Fruit fly (Drosophila melanogaster): ENCODE results near the gene Osi7.

DNA sequence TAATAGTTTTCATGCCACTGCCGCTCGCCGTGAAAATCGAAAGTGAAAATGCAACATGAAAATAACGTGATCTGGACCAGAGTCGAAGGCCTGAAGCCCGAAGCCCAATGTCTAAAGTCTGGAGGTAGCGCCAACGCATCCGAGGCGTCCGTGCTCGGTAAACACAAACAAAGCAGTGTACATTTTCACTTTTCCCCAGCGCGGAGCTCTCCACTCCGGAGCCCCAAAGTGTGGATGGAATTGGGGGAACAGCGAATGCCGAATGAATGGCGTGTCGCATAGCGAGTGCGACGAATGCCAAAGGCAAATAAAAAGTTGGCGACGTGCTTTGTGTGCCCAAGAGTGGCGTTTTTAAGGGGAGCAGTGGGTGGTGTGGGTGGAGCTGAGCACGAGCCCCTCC lies 45.8 kb upstream of the Osi7 start:
- no peak for TF ChIP-seq cic (GFP tag; optimal IDR thresholded peaks at IDR 0.05)
- TF ChIP-seq Hr96 (GFP tag; optimal IDR thresholded peaks at IDR 0.05), result no peak
- no peak for TF ChIP-seq Crg-1 (GFP tag; optimal IDR thresholded peaks at IDR 0.05)
- TF ChIP-seq pad (GFP tag; optimal IDR thresholded peaks at IDR 0.05), result no peak
- no peak for TF ChIP-seq Mnt (GFP tag; optimal IDR thresholded peaks at IDR 0.05)
- no peak for TF ChIP-seq tj (GFP tag; optimal IDR thresholded peaks at IDR 0.05)
- no peak for TF ChIP-seq CG7101 (tag; optimal IDR thresholded peaks at IDR 0.05)

All from whole organism, adult.